Worm (Caenorhabditis elegans) whole organism, midembryonic: ENCODE data around the gene rpi-2.

Source experiments
- T22C8.4 ChIP-seq: fragments of 200-800 bp; sonication (Bioruptor generic); IDR thresholded peaks from 2 replicates; pipeline ENCODE4 v1.3.6; 2022; ENCODE audit warnings: missing genetic modification characterization, missing compliant biosample characterization
- cog-1 ChIP-seq: sonication (generic microtip); optimal IDR thresholded peaks from 2 replicates; lab custom pipeline; 2016; ENCODE audit warnings: missing genetic modification characterization, missing compliant biosample characterization
- flt-1 ChIP-seq: fragments of 200-800 bp; sonication (Bioruptor generic); IDR thresholded peaks from 2 replicates; pipeline ENCODE4 v1.3.6; 2022; ENCODE audit warnings: missing genetic modification characterization, missing compliant biosample characterization
- klf-2 ChIP-seq: fragments of 200-800 bp; sonication (Bioruptor generic); conservative IDR thresholded peaks from 2 replicates; pipeline ENCODE4 v1.3.6; 2022; ENCODE audit warnings: missing genetic modification reagents, missing genetic modification characterization, missing compliant biosample characterization
- med-1 ChIP-seq: sonication (generic microtip); optimal IDR thresholded peaks from 2 replicates; lab custom pipeline; 2017; ENCODE audit warnings: missing genetic modification characterization, mild to moderate bottlenecking, missing compliant biosample characterization, antibody characterized with exemption, missing genetic modification reagents; ENCODE audit not compliant: insufficient read depth
- ref-1 ChIP-seq: fragments of 200-800 bp; sonication (Bioruptor generic); conservative IDR thresholded peaks from 2 replicates; pipeline ENCODE4 v1.3.6; 2022; ENCODE audit warnings: missing genetic modification reagents, missing genetic modification characterization, missing compliant biosample characterization
- tab-1 ChIP-seq: fragments of 200-800 bp; sonication (Bioruptor generic); IDR thresholded peaks from 2 replicates; pipeline ENCODE4 v1.3.6; 2022; ENCODE audit warnings: missing genetic modification characterization, missing compliant biosample characterization
- ztf-23 ChIP-seq: fragments of 200-800 bp; sonication (Bioruptor generic); IDR thresholded peaks from 2 replicates; pipeline ENCODE4 v1.3.6; 2022; ENCODE audit warnings: missing genetic modification reagents, missing genetic modification characterization, missing compliant biosample characterization
- ztf-29 ChIP-seq: fragments of 200-800 bp; sonication (Bioruptor generic); IDR thresholded peaks from 2 replicates; pipeline ENCODE4 v1.3.6; 2022; ENCODE audit warnings: missing genetic modification reagents, missing genetic modification characterization, missing compliant biosample characterization

Gene rpi-2

ce11 chrIV:1708426-1708826, 2.6 kb upstream of the rpi-2 start:
- no peak for TF ChIP-seq T22C8.4 (GFP tag; lab: Robert Waterston, UW)
- no peak for TF ChIP-seq ztf-29 (GFP tag; lab: Robert Waterston, UW)
- no peak for TF ChIP-seq klf-2 (GFP tag; lab: Robert Waterston, UW)
- TF ChIP-seq tab-1 (GFP tag; lab: Robert Waterston, UW) = no peak
- TF ChIP-seq ref-1 = no peak
- no peak for TF ChIP-seq cog-1 (tag; lab: Kevin White, UChicago)
- no peak for TF ChIP-seq flt-1 (GFP tag; lab: Robert Waterston, UW)
- TF ChIP-seq ztf-23 (GFP tag; lab: Robert Waterston, UW) = no peak
- TF ChIP-seq med-1 (GFP tag; lab: Kevin White, UChicago) = no peak

ce11 chrIV:1709002-1709401, 2.1 kb upstream of the rpi-2 start:
- TF ChIP-seq klf-2 (GFP tag; lab: Robert Waterston, UW) (no peak), ztf-29 (GFP tag; lab: Robert Waterston, UW) (no peak), ztf-23 (GFP tag; lab: Robert Waterston, UW) (no peak), med-1 (GFP tag; lab: Kevin White, UChicago) (no peak), tab-1 (GFP tag; lab: Robert Waterston, UW) (no peak), ref-1 (no peak), cog-1 (tag; lab: Kevin White, UChicago) (no peak), flt-1 (GFP tag; lab: Robert Waterston, UW) (no peak)

ce11 chrIV:1709695-1710315, 1.3 kb upstream of the rpi-2 start, which contains the start of the genes pbs-1 and K08D12.3:
TSS of gene pbs-1 (minus strand) at chrIV:1709745.
TSS of gene K08D12.3 (plus strand) at chrIV:1710265.
- TF ChIP-seq ztf-23 (GFP tag; lab: Robert Waterston, UW) = 0 out of 2 replicates have a peak, but pooled peaks have one; percentile 24
- TF ChIP-seq med-1 (GFP tag; lab: Kevin White, UChicago) = no peak

ce11 chrIV:1710535-1710934, 527 bp upstream of the rpi-2 start:
- TF ChIP-seq klf-2 (GFP tag; lab: Robert Waterston, UW) (no peak), ztf-23 (GFP tag; lab: Robert Waterston, UW) (no peak), flt-1 (GFP tag; lab: Robert Waterston, UW) (0 out of 2 replicates have a peak, but pooled peaks have one; percentile 28)

- TF ChIP-seq tab-1 (GFP tag; lab: Robert Waterston, UW) (no peak), ztf-29 (GFP tag; lab: Robert Waterston, UW) (no peak)
Measured at ce11 chrIV:1713618-1714017, 2.6 kb downstream of the rpi-2 start.

- TF ChIP-seq ztf-23 (GFP tag; lab: Robert Waterston, UW) (no peak), T22C8.4 (GFP tag; lab: Robert Waterston, UW) (no peak), med-1 (GFP tag; lab: Kevin White, UChicago) (no peak), tab-1 (GFP tag; lab: Robert Waterston, UW) (no peak), klf-2 (GFP tag; lab: Robert Waterston, UW) (no peak), ztf-29 (GFP tag; lab: Robert Waterston, UW) (no peak), flt-1 (GFP tag; lab: Robert Waterston, UW) (no peak), cog-1 (tag; lab: Kevin White, UChicago) (no peak), ref-1 (no peak)
Measured at ce11 chrIV:1715705-1716104, 4.6 kb downstream of the rpi-2 start.

ce11 chrIV:1720474-1720873, 9.4 kb downstream of the rpi-2 start, which contains the start of gene epic-2:
TSS of gene epic-2 (plus strand) at chrIV:1720790.
- TF ChIP-seq tab-1 (GFP tag; lab: Robert Waterston, UW) = no peak
- no peak for TF ChIP-seq klf-2 (GFP tag; lab: Robert Waterston, UW)
- no peak for TF ChIP-seq med-1 (GFP tag; lab: Kevin White, UChicago)
- TF ChIP-seq ztf-23 (GFP tag; lab: Robert Waterston, UW) = no peak
- no peak for TF ChIP-seq T22C8.4 (GFP tag; lab: Robert Waterston, UW)
- no peak for TF ChIP-seq ztf-29 (GFP tag; lab: Robert Waterston, UW)
- no peak for TF ChIP-seq ref-1
- no peak for TF ChIP-seq cog-1 (tag; lab: Kevin White, UChicago)
- no peak for TF ChIP-seq flt-1 (GFP tag; lab: Robert Waterston, UW)

ce11 chrIV:1721610-1722009, 10.5 kb downstream of the rpi-2 start:
- TF ChIP-seq med-1 (GFP tag; lab: Kevin White, UChicago) (no peak), klf-2 (GFP tag; lab: Robert Waterston, UW) (no peak; the same call in 1 of the 2 replicates), ref-1 (no peak), ztf-23 (GFP tag; lab: Robert Waterston, UW) (no peak), tab-1 (GFP tag; lab: Robert Waterston, UW) (no peak)

- TF ChIP-seq klf-2 (GFP tag; lab: Robert Waterston, UW) (peak; percentile 54; the same call in 1 of the 2 replicates), ztf-23 (GFP tag; lab: Robert Waterston, UW) (0 out of 2 replicates have a peak, but pooled peaks have one; percentile 32)
Measured at ce11 chrIV:1722463-1722862, 11.4 kb downstream of the rpi-2 start.

ce11 chrIV:1722953-1723352, 11.9 kb downstream of the rpi-2 start:
- TF ChIP-seq tab-1 (GFP tag; lab: Robert Waterston, UW) = no peak
- no peak for TF ChIP-seq klf-2 (GFP tag; lab: Robert Waterston, UW)
- TF ChIP-seq cog-1 (tag; lab: Kevin White, UChicago) = no peak
- no peak for TF ChIP-seq ztf-29 (GFP tag; lab: Robert Waterston, UW)
- TF ChIP-seq ref-1 = no peak
- no peak for TF ChIP-seq flt-1 (GFP tag; lab: Robert Waterston, UW)
- TF ChIP-seq med-1 (GFP tag; lab: Kevin White, UChicago) = no peak
- TF ChIP-seq T22C8.4 (GFP tag; lab: Robert Waterston, UW) = no peak
- no peak for TF ChIP-seq ztf-23 (GFP tag; lab: Robert Waterston, UW)
